Fruit fly (Drosophila melanogaster) whole organism: ENCODE measurements around the gene Slbp.

Source experiments
- CG8478 ChIP-seq: fragments of >200 bp; optimal IDR thresholded peaks from 2 replicates; lab custom pipeline; 2018; ENCODE audit warnings: inconsistent platforms
- Dll ChIP-seq: fragments of >200 bp; optimal IDR thresholded peaks from 2 replicates; lab custom pipeline; 2017
- EcR ChIP-seq, 2 experiments: fragments of >200 bp; optimal IDR thresholded peaks; 2 replicates each; lab custom pipeline; 2017; ENCODE audit warnings: missing biosample characterization in 2 of 2, missing genetic modification characterization in 2 of 2, missing genetic modification reagents in 2 of 2
- pan ChIP-seq: fragments of >200 bp; optimal IDR thresholded peaks from 2 replicates; lab custom pipeline; 2017
- psq ChIP-seq: fragments of >200 bp; optimal IDR thresholded peaks from 2 replicates; lab custom pipeline; 2017
- usp ChIP-seq: fragments of >200 bp; optimal IDR thresholded peaks from 2 replicates; lab custom pipeline; 2017; ENCODE audit warnings: missing biosample characterization, missing genetic modification characterization, mixed read lengths

The Slbp gene

dm6 chr3R:29157418-29158398 lies 4.6 kb upstream of the Slbp start, which contains the start of gene rdog:
rdog (plus strand) TSS chr3R:29158122.
- TF ChIP-seq EcR (GFP tag; optimal IDR thresholded peaks at IDR 0.05; lab: Kevin White, UChicago) (no peak), psq (lab: Kevin White, UChicago) (no peak), Dll (lab: Kevin White, UChicago) (no peak), usp (GFP tag; lab: Kevin White, UChicago) (no peak), pan (lab: Kevin White, UChicago) (peak; percentile 97), CG8478 (lab: Kevin White, UChicago) (no peak)

dm6 chr3R:29151621-29152092 lies 1.4 kb downstream of the Slbp start, which contains the start of gene eIF2D:
eIF2D (minus strand) TSS chr3R:29151794.
- TF ChIP-seq usp (GFP tag; lab: Kevin White, UChicago) (no peak), CG8478 (lab: Kevin White, UChicago) (no peak), EcR (GFP tag; optimal IDR thresholded peaks at IDR 0.05; lab: Kevin White, UChicago) (no peak), psq (lab: Kevin White, UChicago) (no peak), Dll (lab: Kevin White, UChicago) (no peak), pan (lab: Kevin White, UChicago) (no peak)

- TF ChIP-seq Dll (lab: Kevin White, UChicago): no peak
- no peak for TF ChIP-seq CG8478 (lab: Kevin White, UChicago)
- TF ChIP-seq usp (GFP tag; lab: Kevin White, UChicago): no peak
- no peak for TF ChIP-seq EcR (GFP tag; optimal IDR thresholded peaks at IDR 0.05; lab: Kevin White, UChicago)
- TF ChIP-seq pan (lab: Kevin White, UChicago): no peak
- no peak for TF ChIP-seq psq (lab: Kevin White, UChicago)
These were observed 5.0 kb downstream of the Slbp start, which contains the start of the genes CG11882 and Pglym78 for dm6 chr3R:29148072-29148471. CG11882 (minus strand) TSS chr3R:29148172. Pglym78 (plus strand) TSS chr3R:29148248.

DNA sequence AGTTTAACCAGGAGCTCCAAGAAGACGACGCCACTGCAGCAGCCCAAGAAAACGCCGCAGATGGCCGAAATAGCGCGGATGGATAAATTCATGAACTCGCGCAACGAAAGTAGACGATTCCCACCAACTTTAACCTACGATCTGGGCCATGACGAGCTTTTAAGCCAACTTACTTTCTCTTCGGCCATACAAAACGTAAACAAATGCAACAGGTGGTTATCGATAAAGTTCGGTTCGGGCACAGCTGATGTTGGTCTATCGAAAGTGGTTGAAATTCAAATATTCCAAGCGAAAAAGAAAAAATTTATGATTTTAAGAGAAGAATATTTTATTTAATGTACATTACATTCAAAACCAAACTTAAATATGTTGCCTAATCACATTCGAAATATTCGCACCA lies 6.4 kb downstream of the Slbp start, which contains the start of gene CG14511:
CG14511 (minus strand) TSS at position 184 of the 400 bp plus-strand sequence.
- TF ChIP-seq psq (lab: Kevin White, UChicago) (no peak), EcR (GFP tag; optimal IDR thresholded peaks at IDR 0.05; lab: Kevin White, UChicago) (no peak), usp (GFP tag; lab: Kevin White, UChicago) (no peak), Dll (lab: Kevin White, UChicago) (no peak), pan (lab: Kevin White, UChicago) (no peak), CG8478 (lab: Kevin White, UChicago) (no peak)

DNA sequence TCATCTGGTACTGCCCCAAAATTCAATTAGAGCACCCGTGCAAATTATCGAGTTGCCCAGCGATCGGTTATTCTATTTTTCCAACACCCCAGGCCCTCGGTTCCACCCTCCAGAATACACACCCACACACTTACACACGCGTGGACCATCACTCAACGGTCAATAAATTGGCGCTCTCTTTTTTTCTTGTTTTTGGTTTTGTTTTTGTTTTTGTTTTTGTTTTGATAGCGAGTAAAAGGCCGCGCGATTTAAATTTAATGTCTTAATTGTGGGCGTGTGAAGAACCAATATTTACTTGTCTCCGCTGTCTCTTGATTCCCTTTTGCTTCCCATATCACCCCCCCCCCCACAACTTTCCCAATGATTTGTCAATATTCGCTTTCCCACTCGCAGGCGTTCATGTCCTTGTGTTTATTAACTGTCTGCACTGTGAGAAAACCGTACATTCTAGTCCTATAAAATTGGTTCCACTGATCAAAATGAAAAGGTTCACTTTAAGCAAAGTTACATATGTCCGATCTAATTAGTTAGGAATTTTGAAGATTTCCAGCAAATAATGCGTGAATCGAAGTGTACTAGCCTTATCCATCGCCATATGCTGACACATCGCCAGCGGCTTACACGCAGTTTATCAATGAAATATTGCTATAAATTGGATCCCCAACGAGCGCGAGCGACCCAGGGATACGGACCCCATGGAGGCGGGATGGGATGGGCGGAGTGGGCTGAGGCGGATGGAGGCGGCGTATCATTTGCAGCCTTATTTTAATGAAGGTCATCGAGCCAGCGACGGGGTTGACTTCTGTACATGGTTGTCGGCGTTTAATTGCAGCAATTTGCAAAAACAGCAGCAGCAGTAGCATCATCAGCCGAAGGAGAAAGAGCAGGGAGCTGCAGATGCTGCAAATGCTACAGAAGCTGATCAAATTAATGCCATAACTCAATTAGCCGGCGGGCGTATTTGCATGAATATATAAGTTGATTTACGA lies 13.0 kb downstream of the Slbp start:
- TF ChIP-seq psq (lab: Kevin White, UChicago) (no peak), Dll (lab: Kevin White, UChicago) (no peak), pan (lab: Kevin White, UChicago) (no peak), EcR (GFP tag; optimal IDR thresholded peaks at IDR 0.05; lab: Kevin White, UChicago) (no peak), CG8478 (lab: Kevin White, UChicago) (no peak)

- no peak for TF ChIP-seq CG8478 (lab: Kevin White, UChicago)
- TF ChIP-seq usp (GFP tag; lab: Kevin White, UChicago): no peak
- TF ChIP-seq psq (lab: Kevin White, UChicago): no peak
- TF ChIP-seq pan (lab: Kevin White, UChicago): no peak
- no peak for TF ChIP-seq EcR (GFP tag; optimal IDR thresholded peaks at IDR 0.05; lab: Kevin White, UChicago)
These were observed 14.0 kb downstream of the Slbp start for dm6 chr3R:29138961-29139527.

dm6 chr3R:29138407-29138806 lies 14.7 kb downstream of the Slbp start, which contains the start of the genes Alg13 and superdeath:
Alg13 (minus strand) TSS chr3R:29138573.
superdeath (plus strand) TSS chr3R:29138662.
- TF ChIP-seq usp (GFP tag; lab: Kevin White, UChicago) (no peak), EcR (GFP tag; optimal IDR thresholded peaks at IDR 0.05; lab: Kevin White, UChicago) (no peak), CG8478 (lab: Kevin White, UChicago) (no peak), Dll (lab: Kevin White, UChicago) (no peak), psq (lab: Kevin White, UChicago) (no peak), pan (lab: Kevin White, UChicago) (no peak)

DNA sequence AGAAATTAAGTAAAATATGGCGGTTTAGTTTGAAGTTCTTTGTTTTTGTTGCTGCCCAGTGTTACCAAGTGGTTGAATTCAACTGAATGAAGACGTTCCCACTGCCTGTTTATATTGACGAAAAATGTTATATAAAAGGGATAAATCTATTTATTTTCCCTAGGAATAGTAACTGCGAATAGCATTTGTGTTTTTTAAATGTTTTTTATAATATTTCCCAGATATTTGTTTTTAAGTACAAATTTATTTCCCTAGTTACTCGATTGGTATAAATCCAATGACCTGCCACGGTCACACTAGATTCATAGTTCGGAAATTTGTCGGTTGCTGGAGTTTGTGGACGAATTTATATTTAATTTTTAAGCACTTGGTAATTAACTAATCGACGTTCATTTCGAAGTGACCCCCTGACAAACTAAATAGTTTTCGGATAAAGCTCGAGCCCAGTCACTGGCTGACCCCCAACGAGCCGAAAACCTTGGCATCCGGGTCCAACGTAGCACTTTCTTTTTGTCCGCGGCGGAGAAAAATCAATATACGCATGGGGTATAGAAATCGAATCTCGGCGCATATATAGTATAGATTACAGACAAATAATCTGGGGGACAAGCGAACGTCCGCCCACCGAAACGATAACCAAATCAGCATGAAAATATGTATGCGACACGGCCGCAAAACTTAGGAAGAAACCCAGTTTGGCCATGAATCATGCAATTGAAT lies 22.0 kb downstream of the Slbp start, which contains the start of the genes dgt6 and Vha100-1:
dgt6 (minus strand) TSS at position 71 of the 720 bp plus-strand sequence.
Vha100-1 (plus strand) TSS at position 292 of the 720 bp plus-strand sequence.
- TF ChIP-seq usp (GFP tag; lab: Kevin White, UChicago) (no peak), Dll (lab: Kevin White, UChicago) (no peak), pan (lab: Kevin White, UChicago) (no peak), CG8478 (lab: Kevin White, UChicago) (no peak), psq (lab: Kevin White, UChicago) (no peak), EcR (GFP tag; optimal IDR thresholded peaks at IDR 0.05; lab: Kevin White, UChicago) (no peak)

dm6 chr3R:29124128-29124527 lies 28.9 kb downstream of the Slbp start:
- TF ChIP-seq usp (GFP tag; lab: Kevin White, UChicago): no peak
- TF ChIP-seq Dll (lab: Kevin White, UChicago): no peak
- no peak for TF ChIP-seq EcR (GFP tag; optimal IDR thresholded peaks at IDR 0.05; lab: Kevin White, UChicago)
- TF ChIP-seq CG8478 (lab: Kevin White, UChicago): no peak
- TF ChIP-seq psq (lab: Kevin White, UChicago): no peak
- no peak for TF ChIP-seq pan (lab: Kevin White, UChicago)
